Fruit fly (Drosophila melanogaster) whole organism, embryonic: ENCODE measurements around the gene heix.

ENCODE experiments used
- Atf6 ChIP-seq: fragments of 200-800 bp; sonication (Bioruptor generic); IDR thresholded peaks from 2 replicates; pipeline ENCODE4 v1.3.6; 2022; ENCODE audit warnings: missing biosample characterization, missing genetic modification characterization
- CG11093 ChIP-seq: fragments of 200-800 bp; sonication (Bioruptor generic); IDR thresholded peaks from 3 replicates; pipeline ENCODE4 v1.3.6; 2022; ENCODE audit warnings: missing biosample characterization, missing genetic modification characterization
- CG11456 ChIP-seq: fragments of 200-800 bp; sonication (Bioruptor generic); IDR thresholded peaks from 3 replicates; pipeline ENCODE4 v1.3.6; 2022; ENCODE audit warnings: missing biosample characterization, missing genetic modification characterization
- CG11695 ChIP-seq: fragments of 200-800 bp; sonication (Bioruptor generic); IDR thresholded peaks from 3 replicates; pipeline ENCODE4 v1.3.6; 2022; ENCODE audit warnings: missing biosample characterization, missing genetic modification characterization
- CG17361 ChIP-seq: fragments of 200-800 bp; sonication (Bioruptor generic); IDR thresholded peaks from 3 replicates; pipeline ENCODE4 v1.3.6; 2022; ENCODE audit warnings: missing biosample characterization, missing genetic modification characterization
- CG17568 ChIP-seq: fragments of 200-800 bp; sonication (Bioruptor generic); optimal IDR thresholded peaks from 2 replicates; lab custom pipeline; 2018; ENCODE audit warnings: missing biosample characterization, mild to moderate bottlenecking, missing genetic modification characterization, moderate library complexity
- CG2202 ChIP-seq: fragments of 200-800 bp; sonication (Bioruptor generic); optimal IDR thresholded peaks from 2 replicates; lab custom pipeline; 2018; ENCODE audit warnings: missing biosample characterization, mild to moderate bottlenecking, missing genetic modification characterization
- CG3065 ChIP-seq: fragments of 200-800 bp; sonication (Bioruptor generic); optimal IDR thresholded peaks from 2 replicates; lab custom pipeline; 2016; ENCODE audit warnings: missing biosample characterization, missing genetic modification characterization
- CG32772 ChIP-seq: fragments of 200-800 bp; sonication (Bioruptor generic); IDR thresholded peaks from 2 replicates; pipeline ENCODE4 v1.3.6; 2022; ENCODE audit warnings: missing biosample characterization, missing genetic modification characterization
- CG33213 ChIP-seq: fragments of 200-800 bp; sonication (Bioruptor generic); optimal IDR thresholded peaks from 3 replicates; lab custom pipeline; 2016; ENCODE audit warnings: missing biosample characterization, missing genetic modification characterization
- CG43689 ChIP-seq: fragments of 200-800 bp; sonication (Bioruptor generic); IDR thresholded peaks from 2 replicates; pipeline ENCODE4 v1.3.6; 2022; ENCODE audit warnings: missing biosample characterization, missing genetic modification characterization
- CG6272 ChIP-seq: fragments of 200-800 bp; sonication (Bioruptor generic); IDR thresholded peaks from 2 replicates; pipeline ENCODE4 v1.3.6; 2022; ENCODE audit warnings: missing biosample characterization, missing genetic modification characterization
- CG6689 ChIP-seq: fragments of 200-800 bp; sonication (Bioruptor generic); IDR thresholded peaks from 2 replicates; pipeline ENCODE4 v1.3.6; 2022; ENCODE audit warnings: missing biosample characterization, missing genetic modification characterization
- CG6765 ChIP-seq: fragments of 200-800 bp; sonication (Bioruptor generic); optimal IDR thresholded peaks from 3 replicates; lab custom pipeline; 2017; ENCODE audit warnings: missing biosample characterization, mild to moderate bottlenecking, missing genetic modification characterization
- CG8089 ChIP-seq: fragments of 200-800 bp; sonication (Bioruptor generic); optimal IDR thresholded peaks from 3 replicates; lab custom pipeline; 2016; ENCODE audit warnings: missing biosample characterization, missing genetic modification characterization
- CoRest ChIP-seq: fragments of 200-800 bp; sonication (Bioruptor generic); optimal IDR thresholded peaks from 3 replicates; lab custom pipeline; 2018; ENCODE audit warnings: missing biosample characterization, mild to moderate bottlenecking, missing genetic modification characterization, moderate library complexity
- Dad ChIP-seq: fragments of 200-800 bp; sonication (Bioruptor generic); optimal IDR thresholded peaks from 3 replicates; lab custom pipeline; 2016; ENCODE audit warnings: missing biosample characterization, missing genetic modification characterization
- Deaf1 ChIP-seq: fragments of 200-800 bp; optimal IDR thresholded peaks from 3 replicates; lab custom pipeline; 2019; ENCODE audit warnings: missing biosample characterization, mild to moderate bottlenecking, missing genetic modification characterization, moderate library complexity
- Dp ChIP-seq: fragments of 200-800 bp; sonication (Bioruptor generic); optimal IDR thresholded peaks from 2 replicates; lab custom pipeline; 2018; ENCODE audit warnings: missing biosample characterization, mild to moderate bottlenecking, missing genetic modification characterization, moderate library complexity
- Elba2 ChIP-seq: fragments of 200-800 bp; sonication (Bioruptor generic); optimal IDR thresholded peaks from 3 replicates; lab custom pipeline; 2016; ENCODE audit warnings: missing biosample characterization, missing genetic modification characterization
- Gsc ChIP-seq: fragments of 200-800 bp; sonication (Bioruptor generic); IDR thresholded peaks from 2 replicates; pipeline ENCODE4 v1.3.6; 2022; ENCODE audit warnings: missing biosample characterization, missing genetic modification characterization
- HHEX ChIP-seq: fragments of 200-800 bp; sonication (Bioruptor generic); optimal IDR thresholded peaks from 3 replicates; lab custom pipeline; 2017; ENCODE audit warnings: missing biosample characterization, mild to moderate bottlenecking, missing genetic modification characterization, missing genetic modification reagents
- HLH4C ChIP-seq: fragments of 200-800 bp; sonication (Bioruptor generic); IDR thresholded peaks from 3 replicates; pipeline ENCODE4 v1.3.6; 2022; ENCODE audit warnings: missing biosample characterization, missing genetic modification characterization; ENCODE audit not compliant: partially characterized antibody
- Hand ChIP-seq: fragments of 200-800 bp; sonication (Bioruptor generic); optimal IDR thresholded peaks from 2 replicates; lab custom pipeline; 2017; ENCODE audit warnings: mild to moderate bottlenecking, missing biosample characterization, missing genetic modification reagents, missing genetic modification characterization
- Hr78 ChIP-seq, 2 experiments: fragments of 200-800 bp in 1 of 2; fragments of >200 bp in 1 of 2; sonication (Bioruptor generic) in 1 of 2; optimal IDR thresholded peaks; 2 replicates each; lab custom pipeline; 2017 to 2019; ENCODE audit warnings: missing biosample characterization in 2 of 2, missing genetic modification characterization in 2 of 2, mild to moderate bottlenecking in 1 of 2, moderate library complexity in 1 of 2
- Kr ChIP-seq: fragments of 200-800 bp; sonication (Bioruptor generic); optimal IDR thresholded peaks from 2 replicates; lab custom pipeline; 2017; ENCODE audit warnings: missing biosample characterization, mild to moderate bottlenecking, missing genetic modification characterization
- Med ChIP-seq: fragments of 200-800 bp; sonication (Bioruptor generic); peaks from one replicate; lab custom pipeline; 2016; ENCODE audit warnings: missing biosample characterization, missing genetic modification characterization, mild to moderate bottlenecking, inconsistent platforms, moderate library complexity
- Nf-YB ChIP-seq: fragments of 200-800 bp; sonication (Bioruptor generic); optimal IDR thresholded peaks from 3 replicates; lab custom pipeline; 2019; ENCODE audit warnings: missing biosample characterization, mild to moderate bottlenecking, missing genetic modification characterization, moderate library complexity
- TFAM ChIP-seq: fragments of 200-800 bp; sonication (Bioruptor generic); optimal IDR thresholded peaks from 2 replicates; lab custom pipeline; 2017; ENCODE audit warnings: missing biosample characterization, missing genetic modification characterization, inconsistent platforms
- Xbp1 ChIP-seq: fragments of 200-800 bp; sonication (Bioruptor generic); optimal IDR thresholded peaks from 3 replicates; lab custom pipeline; 2016; ENCODE audit warnings: missing biosample characterization, mild to moderate bottlenecking, missing genetic modification characterization
- abd-A ChIP-seq: fragments of 200-800 bp; sonication (Bioruptor generic); optimal IDR thresholded peaks from 3 replicates; lab custom pipeline; 2019; ENCODE audit warnings: missing biosample characterization, mild to moderate bottlenecking, missing genetic modification characterization, moderate library complexity
- bcd ChIP-seq: fragments of 200-800 bp; sonication (Bioruptor generic); optimal IDR thresholded peaks from 2 replicates; lab custom pipeline; 2017; ENCODE audit warnings: missing biosample characterization, mild to moderate bottlenecking, missing genetic modification characterization
- cad ChIP-seq: fragments of >200 bp; optimal IDR thresholded peaks from 2 replicates; lab custom pipeline; 2017; ENCODE audit warnings: missing biosample characterization, missing genetic modification characterization
- cato ChIP-seq: fragments of 200-800 bp; sonication (Bioruptor generic); optimal IDR thresholded peaks from 2 replicates; lab custom pipeline; 2016; ENCODE audit warnings: missing biosample characterization, missing genetic modification characterization, borderline replicate concordance
- disco-r ChIP-seq: fragments of 200-800 bp; sonication (Bioruptor generic); optimal IDR thresholded peaks from 2 replicates; lab custom pipeline; 2016; ENCODE audit warnings: missing biosample characterization, missing genetic modification characterization
- fru ChIP-seq: fragments of >200 bp; optimal IDR thresholded peaks from 2 replicates; lab custom pipeline; 2017
- kay ChIP-seq: fragments of 200-800 bp; sonication (Bioruptor generic); optimal IDR thresholded peaks from 2 replicates; lab custom pipeline; 2016; ENCODE audit warnings: missing biosample characterization, missing genetic modification characterization
- lbe ChIP-seq: fragments of 200-800 bp; sonication (Bioruptor generic); optimal IDR thresholded peaks from 2 replicates; lab custom pipeline; 2016; ENCODE audit warnings: missing biosample characterization, mild to moderate bottlenecking, missing genetic modification characterization
- lmd ChIP-seq: fragments of 200-800 bp; sonication (Bioruptor generic); IDR thresholded peaks from 2 replicates; pipeline ENCODE4 v1.3.6; 2022; ENCODE audit warnings: missing biosample characterization, missing genetic modification characterization
- luna ChIP-seq: fragments of 200-800 bp; sonication (Bioruptor generic); optimal IDR thresholded peaks from 2 replicates; lab custom pipeline; 2016; ENCODE audit warnings: missing biosample characterization, missing genetic modification characterization
- pb ChIP-seq: fragments of 200-800 bp; sonication (Bioruptor generic); optimal IDR thresholded peaks from 3 replicates; lab custom pipeline; 2016; ENCODE audit warnings: missing biosample characterization, missing genetic modification characterization
- phol ChIP-seq: fragments of 200-800 bp; sonication (Bioruptor generic); optimal IDR thresholded peaks from 3 replicates; lab custom pipeline; 2018; ENCODE audit warnings: missing biosample characterization, mild to moderate bottlenecking, missing genetic modification characterization, moderate library complexity
- pzg ChIP-seq: fragments of 200-800 bp; sonication (Bioruptor generic); optimal IDR thresholded peaks from 3 replicates; lab custom pipeline; 2018; ENCODE audit warnings: missing biosample characterization, mild to moderate bottlenecking, missing genetic modification characterization, moderate library complexity
- sd ChIP-seq: fragments of 200-800 bp; sonication (Bioruptor generic); optimal IDR thresholded peaks from 3 replicates; lab custom pipeline; 2018; ENCODE audit warnings: missing biosample characterization, mild to moderate bottlenecking, missing genetic modification characterization, moderate library complexity
- seq ChIP-seq: fragments of 200-800 bp; sonication (Bioruptor generic); IDR thresholded peaks from 2 replicates; pipeline ENCODE4 v1.3.6; 2022; ENCODE audit warnings: missing biosample characterization, missing genetic modification characterization
- slbo ChIP-seq: fragments of 200-800 bp; sonication (Bioruptor generic); IDR thresholded peaks from 2 replicates; pipeline ENCODE4 v1.3.6; 2022; ENCODE audit warnings: missing biosample characterization, missing genetic modification characterization
- stwl ChIP-seq: fragments of 200-800 bp; sonication (Bioruptor generic); optimal IDR thresholded peaks from 3 replicates; lab custom pipeline; 2018; ENCODE audit warnings: missing biosample characterization, mild to moderate bottlenecking, missing genetic modification characterization, moderate library complexity
- ttk ChIP-seq: fragments of 200-800 bp; sonication (Bioruptor generic); IDR thresholded peaks from 2 replicates; pipeline ENCODE4 v2.1.2; 2022; ENCODE audit warnings: missing biosample characterization, missing genetic modification characterization
- vfl ChIP-seq: fragments of 200-800 bp; sonication (Bioruptor generic); optimal IDR thresholded peaks from 2 replicates; lab custom pipeline; 2016; ENCODE audit warnings: missing biosample characterization, missing genetic modification characterization
- vvl ChIP-seq: fragments of 200-800 bp; sonication (Bioruptor generic); IDR thresholded peaks from 2 replicates; pipeline ENCODE4 v1.3.6; 2022; ENCODE audit warnings: missing biosample characterization, missing genetic modification characterization
- wek ChIP-seq: fragments of 200-800 bp; sonication (Bioruptor generic); optimal IDR thresholded peaks from 3 replicates; lab custom pipeline; 2018; ENCODE audit warnings: missing biosample characterization, mild to moderate bottlenecking, missing genetic modification characterization, moderate library complexity

heix gene

dm6 chr2L:16281419-16282076, 18.1 kb downstream of the heix start (continued):
- TF ChIP-seq Elba2 (GFP tag; lab: Kevin White, UChicago) = no peak
- no peak for TF ChIP-seq CG11093
- TF ChIP-seq slbo (GFP tag; lab: Robert Waterston, UW) = no peak
- TF ChIP-seq CG33213 (GFP tag; lab: Kevin White, UChicago) = no peak
- no peak for TF ChIP-seq kay (GFP tag; lab: Kevin White, UChicago)
- TF ChIP-seq Dad (GFP tag; lab: Kevin White, UChicago) = no peak
- TF ChIP-seq Deaf1 (tag; lab: Kevin White, UChicago) = no peak
- no peak for TF ChIP-seq CG11695
- TF ChIP-seq CG6689 (GFP tag; lab: Robert Waterston, UW) = no peak
- TF ChIP-seq fru = no peak
- no peak for TF ChIP-seq wek (GFP tag; lab: Kevin White, UChicago)
- TF ChIP-seq CG17568 = no peak
- TF ChIP-seq TFAM (GFP tag; lab: Kevin White, UChicago) = no peak
- TF ChIP-seq vvl (GFP tag; lab: Robert Waterston, UW) = peak; percentile 22; the same call in 1 of the 2 replicates
- no peak for TF ChIP-seq luna (GFP tag; lab: Kevin White, UChicago)
- peak; percentile 46 for TF ChIP-seq Med (GFP tag; lab: Kevin White, UChicago)
- TF ChIP-seq stwl = no peak
- peak; percentile 36 for TF ChIP-seq CoRest
- no peak for TF ChIP-seq ttk (GFP tag; lab: Robert Waterston, UW)
- TF ChIP-seq CG32772 (GFP tag; lab: Robert Waterston, UW) = no peak
- TF ChIP-seq sd (tag; lab: Kevin White, UChicago) = peak; percentile 97
- no peak for TF ChIP-seq lbe (GFP tag; lab: Kevin White, UChicago)
- TF ChIP-seq CG2202 = no peak
- TF ChIP-seq pzg (GFP tag; lab: Kevin White, UChicago) = no peak
- no peak for TF ChIP-seq Xbp1 (GFP tag; lab: Kevin White, UChicago)

- 0 out of 3 replicates have a peak, but pooled peaks have one; percentile 18 for TF ChIP-seq CG11456 (GFP tag; lab: Robert Waterston, UW)
- TF ChIP-seq Nf-YB (GFP tag; lab: Kevin White, UChicago) = peak; percentile 80
- TF ChIP-seq Atf6 = peak; percentile 66
- peak; percentile 83 for TF ChIP-seq seq (GFP tag; lab: Robert Waterston, UW)
- peak; percentile 59 for TF ChIP-seq Hand (GFP tag; lab: Kevin White, UChicago)
- TF ChIP-seq CG6272 (GFP tag; lab: Robert Waterston, UW) = peak; percentile 58; the same call in 1 of the 2 replicates
- TF ChIP-seq disco-r (GFP tag; lab: Kevin White, UChicago) = peak; percentile 71
- peak in 1 of 2 experiments; percentile 87 for TF ChIP-seq Hr78 (GFP tag; optimal IDR thresholded peaks at IDR 0.05; lab: Kevin White, UChicago)
- TF ChIP-seq CG6765 = peak; percentile 67
- no peak for TF ChIP-seq Kr (GFP tag; lab: Kevin White, UChicago)
- TF ChIP-seq CG3065 (GFP tag; lab: Kevin White, UChicago) = peak; percentile 79
- no peak for TF ChIP-seq Gsc
- TF ChIP-seq HHEX (GFP tag; lab: Kevin White, UChicago) = peak; percentile 90
- TF ChIP-seq pb = peak; percentile 71
- peak; percentile 21 for TF ChIP-seq abd-A (tag; lab: Kevin White, UChicago)
- TF ChIP-seq cato (GFP tag; lab: Kevin White, UChicago) = peak; percentile 90
- no peak for TF ChIP-seq Dp (GFP tag; lab: Kevin White, UChicago)
- peak; percentile 84 for TF ChIP-seq CG6689 (GFP tag; lab: Robert Waterston, UW)
- peak; percentile 81 for TF ChIP-seq CG8089 (GFP tag; lab: Kevin White, UChicago)
- peak; percentile 98 for TF ChIP-seq CG17361
- TF ChIP-seq phol (tag; lab: Kevin White, UChicago) = peak; percentile 96
- 0 out of 2 replicates have a peak, but pooled peaks have one; percentile 10 for TF ChIP-seq CG43689 (GFP tag; lab: Robert Waterston, UW)
- TF ChIP-seq cad (GFP tag; lab: Kevin White, UChicago) = peak; percentile 74
- peak; percentile 19 for TF ChIP-seq vfl (GFP tag; lab: Kevin White, UChicago)
- no peak for TF ChIP-seq HLH4C
- peak; percentile 85 for TF ChIP-seq lmd (GFP tag; lab: Robert Waterston, UW)
- peak; percentile 91 for TF ChIP-seq bcd (GFP tag; lab: Kevin White, UChicago)
Observed at dm6 chr2L:16279774-16280252, 19.8 kb downstream of the heix start.
